Worm (Caenorhabditis elegans) whole organism, L4 larva: ENCODE results near the gene ufd-2.

Source experiments
- F10B5.3 ChIP-seq: sonication (generic microtip); optimal IDR thresholded peaks from 2 replicates; lab custom pipeline; 2016; ENCODE audit warnings: mild to moderate bottlenecking, missing genetic modification characterization, missing compliant biosample characterization
- F26F4.8 ChIP-seq: fragments of 200-800 bp; sonication (Bioruptor generic); conservative IDR thresholded peaks from 2 replicates; pipeline ENCODE4 v1.3.6; 2022; ENCODE audit warnings: missing genetic modification characterization, missing compliant biosample characterization
- F37D6.2 ChIP-seq: sonication (generic microtip); optimal IDR thresholded peaks from 2 replicates; lab custom pipeline; 2016; ENCODE audit warnings: mild to moderate bottlenecking, missing genetic modification characterization, missing compliant biosample characterization
- T26A8.4 ChIP-seq: fragments of 200-800 bp; sonication (Bioruptor generic); IDR thresholded peaks from 2 replicates; pipeline ENCODE4 v1.3.6; 2022; ENCODE audit warnings: missing genetic modification characterization, missing compliant biosample characterization
- Y105C5A.15 ChIP-seq: fragments of 200-800 bp; sonication (Bioruptor generic); IDR thresholded peaks from 2 replicates; pipeline ENCODE4 v1.3.6; 2022; ENCODE audit warnings: missing genetic modification characterization, missing compliant biosample characterization
- Y5F2A.4 ChIP-seq: fragments of 200-800 bp; sonication (Bioruptor generic); optimal IDR thresholded peaks from 2 replicates; lab custom pipeline; 2018; ENCODE audit warnings: mild to moderate bottlenecking, missing genetic modification characterization, missing compliant biosample characterization
- ZK337.2 ChIP-seq: fragments of 200-800 bp; sonication (Bioruptor generic); IDR thresholded peaks from 2 replicates; pipeline ENCODE4 v1.3.6; 2022; ENCODE audit warnings: missing genetic modification reagents, missing genetic modification characterization, missing compliant biosample characterization
- aha-1 ChIP-seq: fragments of 150-350 bp; peaks from one replicate; lab custom pipeline; 2014; ENCODE audit warnings: missing biosample characterization, missing genetic modification characterization
- arid-1 ChIP-seq: fragments of 200-800 bp; sonication (Bioruptor generic); conservative IDR thresholded peaks from 2 replicates; pipeline ENCODE4 v1.3.6; 2022; ENCODE audit warnings: missing genetic modification reagents, missing genetic modification characterization, missing compliant biosample characterization
- ceh-20 ChIP-seq: fragments of 200-800 bp; sonication (Bioruptor generic); IDR thresholded peaks from 2 replicates; pipeline ENCODE4 v1.3.6; 2022; ENCODE audit warnings: missing genetic modification reagents, missing genetic modification characterization, missing compliant biosample characterization
- ceh-28 ChIP-seq: fragments of 150-350 bp; optimal IDR thresholded peaks from 2 replicates; lab custom pipeline; 2014; ENCODE audit warnings: missing biosample characterization, missing genetic modification reagents, missing genetic modification characterization
- ceh-82 ChIP-seq: sonication (generic microtip); optimal IDR thresholded peaks from 2 replicates; lab custom pipeline; 2017; ENCODE audit warnings: missing biosample characterization, missing genetic modification characterization
- ctbp-1 ChIP-seq: fragments of 200-800 bp; sonication (Bioruptor generic); IDR thresholded peaks from 2 replicates; pipeline ENCODE4 v1.3.6; 2022; ENCODE audit warnings: missing genetic modification reagents, missing genetic modification characterization, missing compliant biosample characterization
- daf-16 ChIP-seq, 3 experiments: sonication (generic microtip); optimal IDR thresholded peaks; 2 replicates each; lab custom pipeline; 2016 to 2017; ENCODE audit warnings: missing genetic modification characterization in 3 of 3, missing genetic modification reagents in 3 of 3, mild to moderate bottlenecking in 2 of 3, missing compliant biosample characterization in 2 of 3, missing biosample characterization in 1 of 3, moderate library complexity in 1 of 3
- daf-8 ChIP-seq: fragments of 200-800 bp; sonication (Bioruptor generic); IDR thresholded peaks from 2 replicates; pipeline ENCODE4 v1.3.6; 2022; ENCODE audit warnings: missing genetic modification characterization, missing compliant biosample characterization
- dmd-6 ChIP-seq: fragments of 200-800 bp; sonication (Bioruptor generic); IDR thresholded peaks from 2 replicates; pipeline ENCODE4 v1.3.6; 2022; ENCODE audit warnings: missing genetic modification reagents, missing genetic modification characterization, missing compliant biosample characterization
- dve-1 ChIP-seq: sonication (generic microtip); optimal IDR thresholded peaks from 2 replicates; lab custom pipeline; 2017; ENCODE audit warnings: antibody characterized with exemption, mild to moderate bottlenecking, missing genetic modification characterization, missing compliant biosample characterization; ENCODE audit not compliant: insufficient read depth
- egl-43 ChIP-seq: fragments of 200-800 bp; sonication (Bioruptor generic); IDR thresholded peaks from 2 replicates; pipeline ENCODE4 v1.3.6; 2022; ENCODE audit warnings: missing genetic modification reagents, missing genetic modification characterization, missing compliant biosample characterization
- hlh-11 ChIP-seq: fragments of 200-800 bp; sonication (Bioruptor generic); optimal IDR thresholded peaks from 2 replicates; lab custom pipeline; 2018; ENCODE audit warnings: mild to moderate bottlenecking, missing genetic modification characterization, missing compliant biosample characterization
- hlh-30 ChIP-seq: sonication (generic microtip); optimal IDR thresholded peaks from 2 replicates; lab custom pipeline; 2017; ENCODE audit warnings: antibody characterized with exemption, mild to moderate bottlenecking, missing genetic modification characterization, missing compliant biosample characterization; ENCODE audit not compliant: insufficient read depth
- hmg-1.1 ChIP-seq: fragments of 200-800 bp; sonication (Bioruptor generic); IDR thresholded peaks from 2 replicates; pipeline ENCODE4 v1.3.6; 2022; ENCODE audit warnings: missing genetic modification reagents, missing genetic modification characterization, missing compliant biosample characterization
- lim-7 ChIP-seq: fragments of 200-800 bp; sonication (Bioruptor generic); IDR thresholded peaks from 2 replicates; pipeline ENCODE4 v1.3.6; 2022; ENCODE audit warnings: missing genetic modification characterization, missing compliant biosample characterization
- lin-1 ChIP-seq: fragments of 200-800 bp; sonication (Bioruptor generic); IDR thresholded peaks from 2 replicates; pipeline ENCODE4 v1.3.6; 2022; ENCODE audit warnings: missing genetic modification reagents, missing genetic modification characterization, missing compliant biosample characterization
- lin-13 ChIP-seq: fragments of 150-350 bp; optimal IDR thresholded peaks from 2 replicates; lab custom pipeline; 2014; ENCODE audit warnings: missing biosample characterization, missing genetic modification reagents, missing genetic modification characterization
- lin-38 ChIP-seq: fragments of 200-800 bp; sonication (Bioruptor generic); IDR thresholded peaks from 2 replicates; pipeline ENCODE4 v1.3.6; 2022; ENCODE audit warnings: missing genetic modification reagents, missing genetic modification characterization, missing compliant biosample characterization
- lin-39 ChIP-seq: fragments of 150-350 bp; optimal IDR thresholded peaks from 2 replicates; lab custom pipeline; 2014; ENCODE audit warnings: missing biosample characterization, missing genetic modification reagents, missing genetic modification characterization
- lir-3 ChIP-seq: sonication (generic microtip); optimal IDR thresholded peaks from 2 replicates; lab custom pipeline; 2016; ENCODE audit warnings: mild to moderate bottlenecking, missing genetic modification characterization, missing compliant biosample characterization
- lsy-2 ChIP-seq, 2 experiments: fragments of 150-350 bp in 1 of 2; sonication (generic microtip) in 1 of 2; optimal IDR thresholded peaks; 2 replicates each; lab custom pipeline; 2014 to 2017; ENCODE audit warnings: missing biosample characterization in 2 of 2, missing genetic modification characterization in 2 of 2
- madf-9 ChIP-seq: fragments of 200-800 bp; sonication (Bioruptor generic); conservative IDR thresholded peaks from 2 replicates; pipeline ENCODE4 v1.3.6; 2022; ENCODE audit warnings: missing genetic modification reagents, missing genetic modification characterization, missing compliant biosample characterization
- mep-1 ChIP-seq: fragments of 150-350 bp; sonication (generic microtip); optimal IDR thresholded peaks from 3 replicates; lab custom pipeline; 2014; ENCODE audit warnings: missing biosample characterization, missing genetic modification characterization
- mes-2 ChIP-seq: sonication (generic microtip); optimal IDR thresholded peaks from 2 replicates; lab custom pipeline; 2016; ENCODE audit warnings: missing genotype, mild to moderate bottlenecking, missing genetic modification characterization, missing compliant biosample characterization; ENCODE audit not compliant: poor library complexity, severe bottlenecking
- mxl-2 ChIP-seq: fragments of 200-800 bp; sonication (Bioruptor generic); conservative IDR thresholded peaks from 2 replicates; pipeline ENCODE4 v1.3.6; 2022; ENCODE audit warnings: missing genetic modification reagents, missing genetic modification characterization, missing compliant biosample characterization
- mxl-3 ChIP-seq: fragments of 200-800 bp; sonication (Bioruptor generic); optimal IDR thresholded peaks from 2 replicates; lab custom pipeline; 2018; ENCODE audit warnings: mild to moderate bottlenecking, missing genetic modification characterization, missing compliant biosample characterization
- nhr-10 ChIP-seq: fragments of 150-350 bp; optimal IDR thresholded peaks from 2 replicates; lab custom pipeline; 2014; ENCODE audit warnings: missing biosample characterization, missing genetic modification characterization
- nhr-102 ChIP-seq: sonication (generic microtip); optimal IDR thresholded peaks from 2 replicates; lab custom pipeline; 2016; ENCODE audit warnings: mild to moderate bottlenecking, missing genetic modification characterization, moderate library complexity, missing compliant biosample characterization
- nhr-11 ChIP-seq: fragments of 150-350 bp; optimal IDR thresholded peaks from 2 replicates; lab custom pipeline; 2014; ENCODE audit warnings: missing biosample characterization, missing genetic modification characterization
- nhr-28 ChIP-seq: fragments of 150-350 bp; optimal IDR thresholded peaks from 2 replicates; lab custom pipeline; 2014; ENCODE audit warnings: missing biosample characterization, missing genetic modification characterization
- nhr-77 ChIP-seq: fragments of 150-350 bp; optimal IDR thresholded peaks from 2 replicates; lab custom pipeline; 2014; ENCODE audit warnings: missing biosample characterization, missing genetic modification characterization
- pqm-1 ChIP-seq: sonication (generic microtip); optimal IDR thresholded peaks from 2 replicates; lab custom pipeline; 2017; ENCODE audit warnings: missing biosample characterization, missing genetic modification characterization
- rbr-2 ChIP-seq: sonication (generic microtip); optimal IDR thresholded peaks from 2 replicates; lab custom pipeline; 2016; ENCODE audit warnings: missing genotype, missing genetic modification characterization, missing compliant biosample characterization
- saeg-2 ChIP-seq: fragments of 200-800 bp; sonication (Bioruptor generic); IDR thresholded peaks from 2 replicates; pipeline ENCODE4 v1.3.6; 2022; ENCODE audit warnings: missing genetic modification reagents, missing genetic modification characterization, missing compliant biosample characterization
- skn-1 ChIP-seq: fragments of 150-350 bp; optimal IDR thresholded peaks from 2 replicates; lab custom pipeline; 2014; ENCODE audit warnings: missing biosample characterization, missing genetic modification characterization
- snpc-1.2 ChIP-seq: fragments of 200-800 bp; sonication (Bioruptor generic); IDR thresholded peaks from 2 replicates; pipeline ENCODE4 v1.3.6; 2022; ENCODE audit warnings: missing genetic modification reagents, missing genetic modification characterization, missing compliant biosample characterization
- snpc-4 ChIP-seq: fragments of 150-350 bp; optimal IDR thresholded peaks from 2 replicates; lab custom pipeline; 2014; ENCODE audit warnings: missing biosample characterization, missing genetic modification characterization
- unc-130 ChIP-seq: sonication (generic microtip); optimal IDR thresholded peaks from 2 replicates; lab custom pipeline; 2016; ENCODE audit warnings: missing genetic modification reagents, missing genetic modification characterization, missing compliant biosample characterization
- unc-62 ChIP-seq, 3 experiments: fragments of 150-350 bp in 1 of 3; sonication (generic microtip); optimal IDR thresholded peaks in 2 of 3; peaks in 1 of 3; 1 replicate in 1 of 3; 2 replicates in 2 of 3; lab custom pipeline; 2014 to 2017; ENCODE audit warnings: missing biosample characterization in 3 of 3, missing genetic modification characterization in 3 of 3, missing genetic modification reagents in 3 of 3, missing genotype in 1 of 3
- zag-1 ChIP-seq: fragments of 150-350 bp; optimal IDR thresholded peaks from 2 replicates; lab custom pipeline; 2014; ENCODE audit warnings: missing biosample characterization, missing genetic modification characterization
- zip-11 ChIP-seq: fragments of 200-800 bp; sonication (Bioruptor generic); IDR thresholded peaks from 2 replicates; pipeline ENCODE4 v1.3.6; 2022; ENCODE audit warnings: missing genetic modification characterization, missing compliant biosample characterization
- zip-2 ChIP-seq: fragments of 150-350 bp; optimal IDR thresholded peaks from 2 replicates; lab custom pipeline; 2014; ENCODE audit warnings: missing biosample characterization, missing genetic modification characterization

ufd-2 gene

ce11 chrII:8086803-8087202 lies 24.3 kb downstream of the ufd-2 start, which contains the start of gene K02C4.3 (continued):
- TF ChIP-seq F10B5.3 (tag; lab: Kevin White, UChicago) = no peak
- TF ChIP-seq F37D6.2 (tag; lab: Kevin White, UChicago) = no peak
- no peak for TF ChIP-seq Y5F2A.4 (GFP tag; lab: Kevin White, UChicago)
- peak; percentile 37 for TF ChIP-seq snpc-4 (tag; lab: Kevin White, UChicago)
- no peak for TF ChIP-seq ZK337.2 (GFP tag; lab: Robert Waterston, UW)
- TF ChIP-seq aha-1 (tag; lab: Kevin White, UChicago) = no peak
- TF ChIP-seq ctbp-1 (GFP tag; lab: Robert Waterston, UW) = no peak
- TF ChIP-seq lir-3 = no peak
- TF ChIP-seq mxl-2 (GFP tag; lab: Robert Waterston, UW) = no peak

- TF ChIP-seq T26A8.4 = peak; percentile 62
- TF ChIP-seq mes-2 (tag; lab: Kevin White, UChicago) = peak; percentile 77
- peak; percentile 47 for TF ChIP-seq nhr-102
- TF ChIP-seq nhr-10 (tag; lab: Kevin White, UChicago) = no peak
- no peak for TF ChIP-seq unc-130 (GFP tag; lab: Kevin White, UChicago)
- no peak for TF ChIP-seq ceh-20 (GFP tag; lab: Robert Waterston, UW)
- TF ChIP-seq rbr-2 (tag; lab: Kevin White, UChicago) = peak; percentile 23
- TF ChIP-seq dve-1 (tag; lab: Kevin White, UChicago) = peak; percentile 67
- TF ChIP-seq hlh-30 (tag; lab: Kevin White, UChicago) = peak; percentile 48
- TF ChIP-seq snpc-1.2 = peak; percentile 76
- TF ChIP-seq aha-1 (tag; lab: Kevin White, UChicago) = peak; percentile 90
- peak; percentile 86 for TF ChIP-seq snpc-4 (tag; lab: Kevin White, UChicago)
- 0 out of 2 replicates have a peak, but pooled peaks have one; percentile 53 for TF ChIP-seq hmg-1.1 (GFP tag; lab: Robert Waterston, UW)
- no peak for TF ChIP-seq F26F4.8 (GFP tag; lab: Robert Waterston, UW)
- TF ChIP-seq pqm-1 = peak; percentile 39
- no peak for TF ChIP-seq daf-16 (GFP tag; optimal IDR thresholded peaks at IDR 0.05; lab: Kevin White, UChicago)
- peak; percentile 26 for TF ChIP-seq daf-16 (tag; optimal IDR thresholded peaks at IDR 0.05; lab: Kevin White, UChicago)
- TF ChIP-seq lin-38 = peak; percentile 71
- no peak for TF ChIP-seq madf-9 (GFP tag; lab: Robert Waterston, UW)
- TF ChIP-seq hlh-11 (tag; lab: Kevin White, UChicago) = peak; percentile 56
- TF ChIP-seq dmd-6 (GFP tag; lab: Robert Waterston, UW) = peak; percentile 25; the same call in 1 of the 2 replicates
- no peak for TF ChIP-seq daf-8 (GFP tag; lab: Robert Waterston, UW)
- TF ChIP-seq lin-39 (tag; lab: Kevin White, UChicago) = no peak
- peak; percentile 0 for TF ChIP-seq nhr-28 (tag; lab: Kevin White, UChicago)
- no peak for TF ChIP-seq ceh-82 (tag; lab: Kevin White, UChicago)
- TF ChIP-seq saeg-2 = no peak
- TF ChIP-seq lin-1 (GFP tag; lab: Robert Waterston, UW) = no peak
- peak in 1 of 2 experiments; percentile 19 for TF ChIP-seq unc-62 (GFP tag; optimal IDR thresholded peaks at IDR 0.05 in 1 of 2; lab: Kevin White, UChicago)
- TF ChIP-seq unc-62 (tag; optimal IDR thresholded peaks at IDR 0.05; lab: Kevin White, UChicago) = no peak
- TF ChIP-seq F37D6.2 (tag; lab: Kevin White, UChicago) = no peak
- no peak for TF ChIP-seq skn-1 (tag; lab: Kevin White, UChicago)
- TF ChIP-seq ceh-28 (tag; lab: Kevin White, UChicago) = no peak
- TF ChIP-seq nhr-11 = peak; percentile 37
- no peak for TF ChIP-seq zip-11 (GFP tag; lab: Robert Waterston, UW)
- no peak for TF ChIP-seq lim-7
- no peak for TF ChIP-seq Y105C5A.15 (GFP tag; lab: Robert Waterston, UW)
- TF ChIP-seq mep-1 (tag; lab: Kevin White, UChicago) = peak; percentile 75
- TF ChIP-seq arid-1 = 0 out of 2 replicates have a peak, but pooled peaks have one; percentile 13
- peak in 1 of 2 experiments; percentile 71 for TF ChIP-seq lsy-2 (tag; optimal IDR thresholded peaks at IDR 0.05; lab: Kevin White, UChicago)
- TF ChIP-seq mxl-3 (GFP tag; lab: Kevin White, UChicago) = no peak
- TF ChIP-seq zag-1 (tag; lab: Kevin White, UChicago) = no peak
- no peak for TF ChIP-seq egl-43 (GFP tag; lab: Robert Waterston, UW)
- TF ChIP-seq nhr-77 (tag; lab: Kevin White, UChicago) = peak; percentile 56
- TF ChIP-seq lin-13 (GFP tag; lab: Kevin White, UChicago) = peak; percentile 45
- TF ChIP-seq zip-2 (tag; lab: Kevin White, UChicago) = no peak
Observed at ce11 chrII:8091528-8091927, 29.0 kb downstream of the ufd-2 start.
